Fruit fly (Drosophila melanogaster): Measurements from ENCODE around the gene CG11584.

Gene CG11584

DNA sequence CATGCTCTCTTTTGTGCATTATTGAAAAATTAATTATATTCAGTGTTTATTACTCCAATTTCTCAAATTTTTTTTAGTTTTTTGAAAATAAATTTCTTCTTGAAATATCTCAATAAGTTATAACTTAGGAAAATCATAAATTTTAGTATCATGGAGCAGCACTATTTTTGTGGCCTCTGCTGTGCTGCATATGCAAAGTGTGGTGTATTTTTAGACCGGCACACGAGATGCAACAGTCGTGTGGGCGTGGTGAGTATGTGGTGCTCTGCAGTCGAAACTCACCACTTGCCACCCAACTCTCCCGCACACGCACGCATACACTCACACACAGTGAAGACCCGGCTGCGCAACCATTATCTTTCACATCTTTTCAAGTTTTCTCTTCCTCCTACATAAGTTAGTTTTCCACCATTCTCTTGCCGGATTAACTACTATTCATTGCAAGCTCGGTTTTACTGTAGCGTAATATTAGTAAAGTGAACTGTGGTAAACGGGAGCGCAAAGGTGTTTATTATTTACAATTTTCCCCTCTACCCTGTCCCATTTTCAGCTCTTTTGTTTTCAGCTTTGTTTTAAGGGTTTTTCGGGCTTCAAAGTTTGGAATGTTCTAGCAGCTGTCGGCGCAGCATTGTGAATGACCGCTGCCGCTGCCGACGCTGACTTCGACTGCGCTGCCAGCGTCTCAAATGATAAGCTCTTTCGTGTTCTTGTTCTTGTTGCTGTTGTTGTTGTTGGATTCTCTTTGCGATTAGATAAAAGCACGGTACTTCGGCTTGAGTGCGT, 27.8 kb downstream of the CG11584 start (continued):
- TF ChIP-seq CG17802 (tag; optimal IDR thresholded peaks at IDR 0.05) (peak; percentile 41), gce (GFP tag; IDR thresholded peaks at IDR 0.05) (peak; percentile 73; the same call in 1 of the 3 replicates), pita (GFP tag; optimal IDR thresholded peaks at IDR 0.05) (no peak), CG3065 (GFP tag; optimal IDR thresholded peaks at IDR 0.05) (no peak), CG4730 (GFP tag; IDR thresholded peaks at IDR 0.05) (no peak), Six4 (GFP tag; optimal IDR thresholded peaks at IDR 0.05) (peak; percentile 58), CG2202 (tag; optimal IDR thresholded peaks at IDR 0.05) (peak; percentile 39), CTCF (GFP tag; optimal IDR thresholded peaks at IDR 0.05) (peak; percentile 11), CG2875 (GFP tag; optimal IDR thresholded peaks at IDR 0.05) (peak; percentile 19), CG8359 (GFP tag; optimal IDR thresholded peaks at IDR 0.05; ENCODE audit: borderline replicate concordance) (peak; percentile 60), Hey (tag; optimal IDR thresholded peaks at IDR 0.05) (no peak), Doc2 (GFP tag; IDR thresholded peaks at IDR 0.05) (no peak), en (GFP tag; optimal IDR thresholded peaks at IDR 0.05) (peak; percentile 21), CG30431 (GFP tag; optimal IDR thresholded peaks at IDR 0.05) (peak; percentile 7), CG2712 (tag; optimal IDR thresholded peaks at IDR 0.05) (peak; percentile 71), Ravus (GFP tag; IDR thresholded peaks at IDR 0.05) (no peak), Poxn (GFP tag; IDR thresholded peaks at IDR 0.05) (no peak), dpn (GFP tag; optimal IDR thresholded peaks at IDR 0.05) (peak; percentile 30 to 54), sc (optimal IDR thresholded peaks at IDR 0.05) (no peak), sc (GFP tag; optimal IDR thresholded peaks at IDR 0.05) (peak; percentile 42), zen (tag; optimal IDR thresholded peaks at IDR 0.05) (peak; percentile 19), Drgx (GFP tag; IDR thresholded peaks at IDR 0.05) (peak; percentile 77), CG1024 (GFP tag; IDR thresholded peaks at IDR 0.05) (peak; percentile 55; the same call in 1 of the 2 replicates), CG42726 (GFP tag; IDR thresholded peaks at IDR 0.05; ENCODE audit: partially characterized antibody) (no peak), CG6765 (GFP tag; optimal IDR thresholded peaks at IDR 0.05) (peak; percentile 49), jing (GFP tag; optimal IDR thresholded peaks at IDR 0.05) (peak; percentile 12), CG10959 (GFP tag; IDR thresholded peaks at IDR 0.05) (peak; percentile 29; the same call in 1 of the 2 replicates), Side (GFP tag; optimal IDR thresholded peaks at IDR 0.05) (peak; percentile 21), Dref (GFP tag; IDR thresholded peaks at IDR 0.05) (no peak), CG7556 (GFP tag; optimal IDR thresholded peaks at IDR 0.05) (peak; percentile 64), pzg (GFP tag; optimal IDR thresholded peaks at IDR 0.05) (no peak), Pdp1 (GFP tag; optimal IDR thresholded peaks at IDR 0.05) (peak; percentile 34 to 41), row (GFP tag; IDR thresholded peaks at IDR 0.05) (peak; percentile 17; the same call in 1 of the 3 replicates), CG17829 (tag; optimal IDR thresholded peaks at IDR 0.05) (peak; percentile 60), CG15514 (GFP tag; optimal IDR thresholded peaks at IDR 0.05) (peak; percentile 27), GATAe (GFP tag; conservative IDR thresholded peaks at IDR 0.05) (peak; percentile 88), caup (GFP tag; optimal IDR thresholded peaks at IDR 0.05; ENCODE audit: severe bottlenecking) (no peak), Hand (GFP tag; optimal IDR thresholded peaks at IDR 0.05) (no peak), CG14710 (tag; optimal IDR thresholded peaks at IDR 0.05) (peak; percentile 77), NC2β (GFP tag; optimal IDR thresholded peaks at IDR 0.05) (no peak), dm (GFP tag; optimal IDR thresholded peaks at IDR 0.05) (no peak), stwl (tag; optimal IDR thresholded peaks at IDR 0.05) (peak; percentile 20), CG31441 (GFP tag; IDR thresholded peaks at IDR 0.05) (peak; percentile 76), danr (GFP tag; IDR thresholded peaks at IDR 0.05) (no peak), vvl (GFP tag; IDR thresholded peaks at IDR 0.05) (peak; percentile 91), CG34376 (GFP tag; optimal IDR thresholded peaks at IDR 0.05) (no peak), peb (GFP tag; IDR thresholded peaks at IDR 0.05) (no peak), hb (GFP tag; IDR thresholded peaks at IDR 0.05; ENCODE audit: partially characterized antibody) (no peak), CG9215 (GFP tag; IDR thresholded peaks at IDR 0.05) (no peak), bsh (GFP tag; optimal IDR thresholded peaks at IDR 0.05) (peak; percentile 39 to 82)
